Fruit fly (Drosophila melanogaster) S2 (cell line): ENCODE data around the gene Nna1.

Source experiments
- CG8478 ChIP-seq: fragments of >200 bp; optimal IDR thresholded peaks from 2 replicates; lab custom pipeline; 2018
- CTCF ChIP-seq, 2 experiments: fragments of >200 bp; optimal IDR thresholded peaks; 2 replicates each; lab custom pipeline; 2018

Gene Nna1

DNA sequence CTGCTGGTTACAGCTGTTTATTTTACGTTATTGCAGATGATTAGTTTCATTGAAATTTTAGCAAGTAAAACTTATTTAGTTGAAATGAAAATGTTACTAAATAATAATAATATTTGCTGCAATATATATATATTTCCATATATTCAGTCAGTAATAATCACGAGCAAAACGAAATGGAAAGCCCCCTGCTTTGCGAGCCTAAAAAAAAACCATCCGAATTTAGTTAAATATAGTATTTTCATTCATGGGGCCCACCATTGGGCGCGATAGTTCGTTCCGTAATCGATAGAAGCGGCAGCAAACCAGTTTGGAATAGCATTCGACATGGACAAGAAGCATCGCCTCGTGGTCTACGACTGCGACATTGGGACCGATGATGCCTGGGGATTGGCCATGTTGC is 9.4 kb upstream of the Nna1 start, which contains the start of gene CG11158:
Gene CG11158 (plus strand): TSS at position 301 of the 400 bp plus-strand sequence.
- TF ChIP-seq CTCF (optimal IDR thresholded peaks at IDR 0.05; lab: Kevin White, UChicago) = no peak
- TF ChIP-seq CG8478 (lab: Kevin White, UChicago) = no peak

DNA sequence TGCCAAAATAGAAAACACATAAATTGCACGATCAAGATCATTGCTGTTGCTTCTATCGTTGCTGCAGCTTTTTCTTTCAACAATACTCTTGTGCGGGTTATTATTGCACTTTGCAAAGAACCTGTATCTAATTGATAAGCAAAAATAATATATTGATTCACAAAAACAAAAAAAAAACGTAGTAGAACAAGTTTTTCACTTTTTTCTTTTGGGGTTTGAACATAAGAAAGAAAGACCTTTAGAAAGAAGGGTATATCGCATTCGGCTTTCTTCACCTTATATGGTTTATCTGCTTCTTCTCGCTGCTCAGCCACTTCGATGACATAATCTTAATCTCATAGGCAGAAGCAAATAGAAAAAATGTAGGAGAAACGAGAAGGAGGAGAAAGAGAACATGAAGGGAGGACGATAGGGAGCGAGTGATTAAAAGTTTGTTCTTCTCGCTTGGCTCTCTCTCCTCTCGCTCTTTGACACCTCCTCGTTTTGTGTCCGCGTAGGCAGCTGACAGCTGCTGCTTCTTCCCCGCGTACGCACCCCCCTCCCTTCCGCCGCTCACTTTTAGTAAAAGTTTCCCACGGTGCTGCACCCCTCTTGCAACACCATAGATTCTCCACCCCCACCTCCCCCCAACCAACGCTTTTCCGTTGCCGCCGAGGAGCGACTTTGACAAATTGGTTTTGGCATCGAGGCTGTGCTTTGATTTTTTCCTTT is 6.8 kb downstream of the Nna1 start:
- no peak for TF ChIP-seq CTCF (optimal IDR thresholded peaks at IDR 0.05; lab: Kevin White, UChicago)
- no peak for TF ChIP-seq CG8478 (lab: Kevin White, UChicago)

- TF ChIP-seq CTCF (optimal IDR thresholded peaks at IDR 0.05; lab: Kevin White, UChicago) (no peak), CG8478 (lab: Kevin White, UChicago) (no peak)
Measured at dm6 chrX:13699666-13700065, 7.6 kb downstream of the Nna1 start.

dm6 chrX:13717982-13718402 is 25.9 kb downstream of the Nna1 start, which contains the start of gene Nadsyn:
Gene Nadsyn, minus strand, starts transcription at chrX:13718285.
- TF ChIP-seq CG8478 (lab: Kevin White, UChicago) = no peak
- TF ChIP-seq CTCF (optimal IDR thresholded peaks at IDR 0.05; lab: Kevin White, UChicago) = no peak

DNA sequence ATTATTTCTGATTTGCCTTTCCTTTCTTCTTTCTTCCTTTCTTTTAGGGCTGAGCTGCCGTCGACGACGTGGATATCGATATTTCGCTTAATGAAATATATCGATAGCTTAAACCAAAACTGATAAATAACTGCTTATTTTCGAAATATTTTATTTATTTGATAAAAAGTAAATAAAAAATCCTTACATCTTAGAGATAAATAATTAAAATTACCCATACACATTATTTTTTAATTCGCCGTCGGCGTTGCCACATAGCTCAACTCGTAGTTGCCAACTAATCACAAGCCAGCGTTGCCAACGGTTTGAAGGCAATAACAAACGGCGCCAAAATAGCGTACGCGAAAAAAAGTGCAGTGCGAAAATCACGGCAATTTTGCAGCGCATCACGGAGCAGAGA is 29.8 kb downstream of the Nna1 start, which contains the start of the genes Mrgn1 and mus101:
Gene Mrgn1 (minus strand): TSS at position 44 of the 400 bp plus-strand sequence.
Gene mus101 (plus strand): TSS at position 313 of the 400 bp plus-strand sequence.
- no peak for TF ChIP-seq CG8478 (lab: Kevin White, UChicago)
- TF ChIP-seq CTCF (optimal IDR thresholded peaks at IDR 0.05; lab: Kevin White, UChicago) = no peak

DNA sequence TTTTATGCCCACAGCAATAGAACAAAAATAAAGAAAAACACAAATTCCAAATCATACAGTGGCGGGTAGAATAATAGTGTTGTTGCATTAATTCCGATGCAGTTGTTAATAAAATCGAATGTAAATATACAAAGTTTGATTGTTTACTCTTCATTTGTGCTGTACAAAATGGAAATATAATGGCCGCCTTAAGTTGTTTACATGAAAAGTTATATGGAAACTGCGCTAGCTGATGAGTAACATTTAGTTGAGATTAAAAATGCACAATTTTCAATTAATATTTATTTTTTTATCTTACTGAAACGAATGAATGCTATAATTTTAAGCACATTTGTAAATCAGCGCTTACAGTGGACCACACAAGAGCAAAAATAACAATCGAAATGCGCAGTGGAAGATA is 42.8 kb downstream of the Nna1 start:
- TF ChIP-seq CTCF (optimal IDR thresholded peaks at IDR 0.05; lab: Kevin White, UChicago) (no peak), CG8478 (lab: Kevin White, UChicago) (no peak)

- TF ChIP-seq CG8478 (lab: Kevin White, UChicago) (no peak), CTCF (optimal IDR thresholded peaks at IDR 0.05; lab: Kevin White, UChicago) (no peak)
Measured at dm6 chrX:13735322-13736173, 43.5 kb downstream of the Nna1 start.

dm6 chrX:13736174-13736482 is 44.0 kb downstream of the Nna1 start, which contains the start of gene g:
Gene g, minus strand, starts transcription at chrX:13736278.
- peak in 1 of 2 experiments; percentile 51 for TF ChIP-seq CTCF (optimal IDR thresholded peaks at IDR 0.05; lab: Kevin White, UChicago)
- no peak for TF ChIP-seq CG8478 (lab: Kevin White, UChicago)

DNA sequence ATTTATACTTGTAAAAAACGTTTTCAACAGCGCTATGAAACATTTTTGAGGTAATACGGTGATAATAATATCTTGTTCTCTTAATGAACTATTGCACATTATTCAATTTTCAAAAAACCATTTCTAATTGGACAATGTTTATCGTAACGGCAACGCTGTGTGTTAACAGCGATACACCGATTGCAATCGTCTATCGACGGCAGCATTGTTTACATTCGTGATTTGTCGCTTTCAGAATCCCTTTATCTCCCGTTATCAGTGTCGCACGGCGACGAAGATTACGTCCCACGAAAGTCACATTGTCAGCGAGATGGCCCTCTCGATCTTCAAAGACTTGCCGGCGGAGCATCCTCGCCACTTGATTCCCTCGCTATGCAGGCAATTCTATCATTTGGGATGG is 45.8 kb downstream of the Nna1 start, which contains the start of gene CG11134:
Gene CG11134 (plus strand): TSS at position 4 of the 400 bp plus-strand sequence.
- no peak for TF ChIP-seq CTCF (optimal IDR thresholded peaks at IDR 0.05; lab: Kevin White, UChicago)
- no peak for TF ChIP-seq CG8478 (lab: Kevin White, UChicago)

- TF ChIP-seq CG8478 (lab: Kevin White, UChicago) = no peak
- TF ChIP-seq CTCF (optimal IDR thresholded peaks at IDR 0.05; lab: Kevin White, UChicago) = peak in 1 of 2 experiments; percentile 20
Measured at dm6 chrX:13739411-13739888, 47.4 kb downstream of the Nna1 start, which contains the start of gene CG11151. Gene CG11151, plus strand, starts transcription at chrX:13739744.

dm6 chrX:13740062-13740461 is 48.0 kb downstream of the Nna1 start:
- TF ChIP-seq CTCF (optimal IDR thresholded peaks at IDR 0.05; lab: Kevin White, UChicago) = no peak
- no peak for TF ChIP-seq CG8478 (lab: Kevin White, UChicago)

DNA sequence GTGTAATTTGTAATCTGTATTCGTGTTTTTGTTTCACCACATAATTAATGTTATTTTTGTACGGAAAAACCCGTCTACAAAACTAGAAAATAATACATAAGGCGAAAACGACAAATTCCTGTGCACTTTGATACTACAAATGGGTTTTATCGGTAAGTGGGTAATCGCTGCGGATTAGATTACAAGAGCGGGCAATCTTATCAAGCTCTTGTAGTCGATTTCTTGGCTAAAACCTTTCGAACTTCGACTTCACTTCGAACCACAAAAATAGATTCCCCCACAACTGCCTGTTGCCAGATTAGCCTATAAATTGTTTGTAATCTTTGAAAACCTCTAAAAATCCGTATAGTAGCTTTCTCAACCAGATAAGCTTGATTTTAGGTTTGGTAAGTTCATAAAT is 48.9 kb downstream of the Nna1 start:
- TF ChIP-seq CTCF (optimal IDR thresholded peaks at IDR 0.05; lab: Kevin White, UChicago) (no peak), CG8478 (lab: Kevin White, UChicago) (no peak)

DNA sequence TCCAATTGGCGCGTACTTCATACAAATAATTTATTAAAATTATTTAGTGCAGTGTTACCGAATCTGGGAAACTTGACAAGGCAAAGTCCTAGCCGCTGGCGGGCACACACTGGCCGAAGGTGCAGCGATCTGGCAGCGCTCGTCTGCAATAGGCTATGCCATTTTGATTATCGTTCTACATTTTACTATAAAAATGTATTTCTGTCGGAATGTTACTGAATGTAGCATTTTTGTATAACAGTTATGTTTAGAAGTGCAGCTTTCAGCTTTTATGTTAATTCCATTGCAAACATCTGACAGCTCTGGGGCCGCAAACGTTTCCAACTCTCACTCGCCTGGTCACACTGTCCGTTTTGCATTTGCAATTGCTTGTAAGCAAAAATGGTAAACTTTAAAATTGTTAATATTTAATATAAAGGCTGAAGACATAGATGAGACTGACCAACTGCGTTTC is 52.5 kb downstream of the Nna1 start, which contains the start of gene Grip91:
Gene Grip91 (minus strand): TSS at position 85 of the 454 bp plus-strand sequence.
- TF ChIP-seq CTCF (optimal IDR thresholded peaks at IDR 0.05; lab: Kevin White, UChicago) = peak; percentile 2 to 31
- no peak for TF ChIP-seq CG8478 (lab: Kevin White, UChicago)

DNA sequence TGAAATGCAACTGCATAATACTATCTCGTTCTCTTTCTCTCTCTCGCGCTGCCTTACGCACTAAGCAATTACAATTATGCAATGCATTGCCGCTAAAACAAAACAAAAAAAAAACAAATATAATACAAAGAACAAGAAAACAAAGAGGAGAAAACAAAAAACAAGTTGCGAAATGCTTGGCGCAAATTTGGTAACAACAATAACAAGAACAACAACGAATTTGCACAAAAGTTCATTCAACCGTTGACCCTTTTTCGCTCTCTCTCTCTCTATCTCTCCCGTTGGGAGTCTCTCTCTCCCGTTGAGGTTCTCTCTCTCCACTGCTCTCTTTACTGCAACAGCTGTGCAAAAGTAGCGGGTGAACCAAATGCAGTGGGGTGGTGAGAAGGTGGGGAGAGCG is 55.0 kb downstream of the Nna1 start:
- no peak for TF ChIP-seq CTCF (optimal IDR thresholded peaks at IDR 0.05; lab: Kevin White, UChicago)
- no peak for TF ChIP-seq CG8478 (lab: Kevin White, UChicago)
